Fruit fly (Drosophila melanogaster) ovary, adult (tissue): ENCODE data around the gene CG4045.

ENCODE experiments used
- CG17801 ChIP-seq: fragments of 200-800 bp; optimal IDR thresholded peaks from 2 replicates; lab custom pipeline; 2019; ENCODE audit warnings: missing biosample characterization, mild to moderate bottlenecking, missing genetic modification characterization, moderate library complexity; ENCODE audit not compliant: partially characterized antibody

Gene CG4045

DNA sequence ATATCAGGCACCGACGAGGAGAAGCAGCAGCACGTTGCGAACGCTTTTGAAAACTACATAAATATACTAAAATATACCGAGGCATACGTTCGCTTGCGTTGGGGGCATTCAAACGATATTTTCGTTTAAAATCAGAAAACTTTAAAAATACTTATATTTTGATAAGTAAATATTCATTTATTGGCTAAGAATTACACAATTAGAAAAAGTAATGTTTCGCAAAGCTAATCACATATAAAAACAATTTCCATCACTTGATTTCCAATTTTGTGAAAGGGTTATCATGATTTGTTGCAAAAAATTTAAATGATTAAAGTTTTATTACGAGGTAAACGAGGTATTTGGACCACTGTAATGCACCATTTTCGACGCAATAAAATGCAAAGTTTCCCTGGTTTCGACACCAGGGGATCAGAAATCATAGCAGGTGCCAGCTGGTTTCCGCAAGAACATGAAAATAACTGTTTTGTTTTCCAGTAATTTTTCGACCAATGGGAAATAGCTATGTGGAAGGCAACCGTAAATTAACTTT is at the start of gene CG4045:
TSS of gene CG4045 (minus strand) at position 55 of the 532 bp plus-strand sequence.
- TF ChIP-seq CG17801 (GFP tag; lab: Kevin White, UChicago), result peak; percentile 77

DNA sequence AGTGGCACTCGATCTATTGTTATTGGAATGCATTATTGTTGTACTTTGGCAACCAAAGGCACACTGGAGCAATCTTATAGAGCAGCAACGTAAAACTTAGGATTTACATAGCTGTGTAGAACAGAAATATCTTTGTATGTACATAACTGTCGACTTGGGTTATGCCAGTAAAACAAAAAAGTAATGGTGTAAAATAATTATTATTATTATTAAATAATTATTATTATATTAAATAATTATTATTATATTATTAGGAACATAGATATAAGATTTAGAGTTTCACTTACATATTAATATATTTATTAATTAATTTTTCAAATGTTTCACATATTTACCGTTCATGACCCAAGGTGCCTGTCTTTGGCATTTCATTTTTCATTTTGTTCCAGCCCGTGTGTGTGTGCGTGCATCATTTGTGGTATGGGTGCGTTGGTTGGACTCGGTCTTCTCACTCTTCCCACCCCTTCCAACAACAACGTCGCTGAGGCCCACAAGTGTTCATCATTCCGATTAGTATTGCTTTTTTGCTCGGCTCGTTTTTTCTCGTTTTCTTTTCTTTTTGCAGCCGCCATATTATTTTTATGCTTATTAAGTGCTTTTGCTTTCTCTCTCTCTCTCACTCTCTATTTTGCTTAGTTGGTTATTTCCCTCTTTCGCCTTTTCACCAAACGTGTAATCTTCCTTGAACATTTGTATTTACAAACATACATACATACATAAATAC is 48.4 kb upstream of the CG4045 start:
- peak; percentile 82 for TF ChIP-seq CG17801 (GFP tag; lab: Kevin White, UChicago)

DNA sequence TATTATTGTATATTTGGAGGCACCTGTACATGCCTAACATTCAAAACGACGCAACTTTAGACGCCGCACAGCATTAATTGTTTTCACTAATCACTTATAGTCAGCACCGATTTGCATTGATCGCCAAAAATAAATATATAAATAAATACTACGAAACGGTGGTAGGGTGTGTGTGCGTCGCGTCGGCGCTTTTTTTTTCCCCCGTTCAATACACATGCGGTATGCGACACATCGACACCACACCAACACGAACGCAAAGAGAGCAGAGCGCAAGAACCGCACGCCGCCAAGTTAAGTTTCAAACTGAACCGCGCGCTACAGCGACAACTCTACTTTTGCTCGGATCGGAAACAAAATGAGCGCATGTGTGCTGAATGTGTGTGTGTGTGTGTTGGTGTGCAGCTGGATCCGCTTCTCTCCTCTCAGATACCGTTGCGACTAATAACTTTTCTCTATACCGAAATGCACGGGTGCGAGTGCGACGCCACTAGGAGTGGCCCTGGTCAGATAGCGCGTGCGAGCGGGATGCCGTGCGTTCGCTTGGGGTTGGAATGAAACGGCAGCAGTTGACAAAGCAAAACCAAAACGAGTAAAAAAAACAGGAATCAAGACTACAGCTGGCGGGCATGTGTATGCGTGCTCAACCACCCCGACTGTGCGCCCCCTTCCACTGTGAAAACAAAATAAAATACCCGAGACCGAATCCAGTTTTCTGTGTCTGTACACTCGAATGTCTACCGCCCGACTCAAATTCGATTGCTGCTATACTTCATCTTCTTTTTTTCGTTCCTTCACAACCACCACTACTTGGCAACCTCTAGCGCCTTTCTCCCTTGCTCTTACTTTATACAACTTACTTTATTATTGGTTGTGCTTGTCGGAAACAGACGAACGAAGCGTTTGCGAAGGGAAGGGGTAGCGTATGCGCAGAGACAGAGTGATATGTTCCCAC is 47.6 kb upstream of the CG4045 start, which contains the start of gene ph-d:
TSS of gene ph-d (minus strand) at position 274 of the 952 bp plus-strand sequence.
- TF ChIP-seq CG17801 (GFP tag; lab: Kevin White, UChicago), result peak; percentile 95

DNA sequence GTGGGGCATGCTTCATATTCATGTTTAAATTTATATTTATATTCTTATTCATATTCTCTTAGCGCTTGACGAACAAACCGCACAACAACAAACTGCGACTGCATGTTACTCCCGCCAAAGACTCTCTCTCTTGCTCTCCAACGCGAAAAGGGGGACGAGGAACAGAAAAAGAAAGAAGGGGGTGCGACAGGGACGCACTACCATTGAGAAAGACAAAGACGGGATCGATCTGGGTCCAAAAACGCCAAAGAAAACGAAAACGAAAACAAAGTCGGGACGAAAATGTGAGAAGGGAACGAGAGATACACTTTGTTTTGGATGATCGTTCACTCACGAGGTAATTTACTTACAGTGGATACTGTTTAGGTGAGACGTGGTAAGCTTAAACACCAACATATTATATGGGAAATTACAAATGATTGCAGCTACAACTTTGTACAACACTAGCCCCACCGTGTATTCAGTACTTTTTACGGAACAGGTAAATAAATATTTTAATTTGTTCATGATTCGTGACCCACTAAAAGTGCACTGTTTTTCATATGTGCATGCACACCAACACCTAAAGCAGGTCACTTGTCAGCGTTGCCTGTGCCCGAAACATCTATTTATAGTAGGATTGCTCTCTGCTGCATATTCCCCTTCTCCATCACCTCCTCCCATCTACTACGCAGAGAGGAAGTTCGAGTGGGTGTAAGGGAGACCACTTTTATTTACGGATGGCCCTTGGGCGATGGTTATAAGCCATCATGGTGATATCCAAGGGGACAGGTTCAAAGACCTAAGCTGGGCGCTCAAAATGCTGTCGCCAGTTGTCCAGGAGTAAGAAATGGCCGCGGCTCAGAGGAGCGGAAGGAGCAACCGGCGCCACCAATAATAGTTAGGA is 46.3 kb upstream of the CG4045 start:
- peak; percentile 49 for TF ChIP-seq CG17801 (GFP tag; lab: Kevin White, UChicago)

DNA sequence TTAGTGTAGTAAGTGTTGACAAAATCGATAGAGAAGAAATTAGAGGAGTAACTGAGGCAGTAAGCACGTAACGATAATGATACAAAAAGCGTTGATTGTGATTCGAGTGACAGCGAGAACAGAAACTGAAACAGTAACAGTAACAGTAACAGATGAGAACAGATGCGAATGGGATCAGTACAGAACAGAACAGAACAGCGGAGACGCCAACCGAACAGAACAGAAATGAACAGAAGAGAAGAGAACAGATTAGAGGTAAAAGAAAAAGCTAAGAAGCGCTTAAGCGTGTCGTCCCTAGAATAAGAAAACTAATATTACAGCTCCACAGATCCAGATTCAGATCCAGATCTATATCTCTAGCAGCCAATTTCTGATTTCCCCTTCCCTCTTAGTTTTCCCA is 37.0 kb upstream of the CG4045 start:
- no peak for TF ChIP-seq CG17801 (GFP tag; lab: Kevin White, UChicago)

DNA sequence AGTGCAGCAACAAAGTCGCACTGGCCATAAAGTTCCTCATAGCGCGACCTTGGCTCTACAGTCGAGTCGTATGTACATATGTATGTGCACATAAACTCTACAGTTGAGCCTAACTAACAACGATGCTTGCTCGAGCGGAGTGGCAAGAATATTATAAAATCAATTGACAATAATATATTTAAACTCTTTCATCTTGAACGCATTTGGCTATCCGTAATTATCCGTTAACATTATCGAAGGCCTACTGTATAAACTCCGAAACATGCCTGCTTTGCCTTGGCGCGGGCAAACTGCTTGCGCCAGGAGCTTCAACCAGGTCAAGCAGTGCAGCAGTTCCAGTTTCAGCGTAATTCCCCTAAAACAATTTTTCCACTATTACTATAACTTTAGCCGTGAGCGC is 32.9 kb upstream of the CG4045 start:
- peak; percentile 15 for TF ChIP-seq CG17801 (GFP tag; lab: Kevin White, UChicago)

DNA sequence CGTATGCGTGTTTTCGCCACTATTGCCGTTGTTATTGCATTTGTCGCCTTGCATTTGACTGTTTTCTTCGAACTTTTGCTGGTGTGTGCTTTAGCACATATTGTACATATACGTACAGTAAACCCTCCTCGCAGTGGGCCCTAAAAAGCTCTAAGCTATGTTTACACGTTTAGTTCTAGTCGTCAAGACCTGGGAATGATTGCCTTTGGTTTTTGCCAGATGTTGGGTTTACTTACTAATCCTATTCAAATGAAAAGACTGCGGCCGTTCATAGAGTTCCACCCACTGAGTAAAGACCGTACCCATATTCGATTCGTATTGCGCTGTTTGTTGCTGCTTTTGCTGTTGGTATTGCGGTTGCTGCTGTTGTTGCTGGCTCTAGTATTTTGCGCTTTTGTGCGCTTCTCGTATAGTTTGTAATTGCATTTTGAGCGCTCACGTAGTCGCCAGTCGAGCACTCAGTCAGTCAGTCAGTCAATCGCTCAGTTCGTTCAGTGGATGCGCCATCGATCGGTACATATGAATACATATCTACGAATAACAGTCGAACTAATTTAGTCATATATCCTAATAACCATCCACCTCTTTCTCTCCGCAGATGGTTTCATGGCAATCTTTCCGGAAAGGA is 32.2 kb upstream of the CG4045 start:
- peak; percentile 90 for TF ChIP-seq CG17801 (GFP tag; lab: Kevin White, UChicago)

DNA sequence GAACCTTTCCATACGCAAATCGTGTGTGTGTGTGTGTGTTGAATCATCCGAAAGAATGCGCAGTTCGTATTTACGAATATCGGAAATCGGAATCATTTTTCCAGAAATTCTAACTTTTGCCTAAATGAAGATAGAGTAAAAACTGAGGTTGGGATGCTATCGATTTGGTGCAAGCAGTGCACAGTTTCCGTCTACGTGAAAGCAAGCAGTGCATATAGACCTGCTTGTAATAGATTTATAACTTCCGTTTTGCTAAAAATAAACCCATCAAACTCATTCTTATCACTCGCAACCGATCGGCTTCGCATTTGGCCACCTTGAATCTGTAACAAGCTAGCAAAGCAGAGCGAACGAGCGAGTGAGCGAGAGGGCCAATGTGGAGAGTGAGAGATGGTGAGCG is 30.7 kb upstream of the CG4045 start:
- TF ChIP-seq CG17801 (GFP tag; lab: Kevin White, UChicago), result no peak

DNA sequence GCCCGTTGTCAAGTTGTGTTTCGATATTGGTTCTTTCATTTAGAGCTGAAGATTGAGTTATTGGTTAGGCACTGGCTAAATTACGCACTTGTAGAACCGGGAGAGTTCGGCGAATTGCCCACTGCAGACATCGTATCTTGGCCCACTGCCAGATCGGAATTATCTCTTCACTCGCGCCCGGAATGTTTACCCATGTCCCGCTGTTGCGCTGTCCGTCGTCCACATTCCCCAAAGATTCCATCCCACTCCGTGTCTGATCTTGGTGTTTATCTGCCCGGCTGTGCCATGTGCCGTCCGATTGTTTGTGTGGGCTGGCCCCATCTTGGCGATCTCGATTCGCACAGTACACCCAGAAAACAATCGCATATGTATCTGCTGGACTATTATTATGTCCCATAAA is 28.7 kb upstream of the CG4045 start:
- TF ChIP-seq CG17801 (GFP tag; lab: Kevin White, UChicago), result no peak

DNA sequence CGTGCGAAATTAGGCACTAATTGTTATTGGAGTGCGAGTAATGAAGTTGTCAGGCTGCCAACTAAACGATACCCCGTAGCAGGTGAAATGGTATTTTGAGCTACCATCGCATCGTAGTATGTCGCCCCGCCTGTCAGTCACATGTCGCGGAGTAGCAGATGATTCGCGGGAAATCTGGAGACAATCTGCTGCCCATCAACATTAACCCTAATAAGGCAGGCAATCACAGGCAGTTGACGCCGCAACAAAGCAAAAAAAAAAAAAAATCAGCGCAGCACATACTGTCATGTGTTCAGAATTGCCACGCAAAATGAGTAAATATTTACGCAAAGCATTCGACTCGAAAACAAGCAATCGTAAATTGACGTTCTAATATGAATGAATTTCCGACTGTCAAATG is 28.2 kb upstream of the CG4045 start:
- TF ChIP-seq CG17801 (GFP tag; lab: Kevin White, UChicago), result no peak

DNA sequence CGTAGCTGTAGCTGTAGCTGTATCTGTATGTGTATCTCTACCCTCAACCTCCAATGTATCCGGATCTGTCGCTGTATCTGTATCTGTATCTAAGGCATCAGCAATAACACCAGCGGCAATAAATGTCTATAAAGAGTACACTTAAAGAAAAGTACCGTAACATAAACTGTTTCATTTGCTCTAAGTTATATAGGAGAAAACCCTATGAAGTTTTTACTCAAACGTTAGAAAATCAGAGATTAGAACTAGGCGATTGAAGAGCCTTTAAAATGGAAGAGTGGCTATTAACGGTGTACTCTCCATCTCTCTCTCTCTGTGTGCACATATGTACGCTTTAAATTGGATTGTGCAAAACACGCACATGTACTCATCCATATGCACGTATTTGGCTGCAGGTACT is 22.6 kb upstream of the CG4045 start:
- TF ChIP-seq CG17801 (GFP tag; lab: Kevin White, UChicago), result no peak

DNA sequence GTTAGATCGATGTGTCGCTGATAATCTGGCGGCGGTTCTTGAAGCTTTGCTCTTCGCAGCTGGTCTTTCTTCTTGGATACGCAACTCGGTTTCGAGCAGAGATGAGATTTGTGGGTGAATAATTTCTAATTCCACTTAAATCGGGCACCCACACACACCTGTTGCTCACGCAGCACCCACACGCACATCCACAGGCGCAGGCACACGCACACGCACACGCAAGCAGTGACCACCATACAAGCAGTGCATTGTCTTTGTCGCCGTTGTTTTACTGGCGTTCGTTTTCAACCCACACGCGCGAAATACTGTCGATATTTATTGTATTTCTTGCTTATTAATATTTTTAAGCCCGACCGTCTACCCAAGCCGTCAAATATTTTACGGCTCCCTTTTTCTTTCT is 20.6 kb upstream of the CG4045 start:
- no peak for TF ChIP-seq CG17801 (GFP tag; lab: Kevin White, UChicago)

DNA sequence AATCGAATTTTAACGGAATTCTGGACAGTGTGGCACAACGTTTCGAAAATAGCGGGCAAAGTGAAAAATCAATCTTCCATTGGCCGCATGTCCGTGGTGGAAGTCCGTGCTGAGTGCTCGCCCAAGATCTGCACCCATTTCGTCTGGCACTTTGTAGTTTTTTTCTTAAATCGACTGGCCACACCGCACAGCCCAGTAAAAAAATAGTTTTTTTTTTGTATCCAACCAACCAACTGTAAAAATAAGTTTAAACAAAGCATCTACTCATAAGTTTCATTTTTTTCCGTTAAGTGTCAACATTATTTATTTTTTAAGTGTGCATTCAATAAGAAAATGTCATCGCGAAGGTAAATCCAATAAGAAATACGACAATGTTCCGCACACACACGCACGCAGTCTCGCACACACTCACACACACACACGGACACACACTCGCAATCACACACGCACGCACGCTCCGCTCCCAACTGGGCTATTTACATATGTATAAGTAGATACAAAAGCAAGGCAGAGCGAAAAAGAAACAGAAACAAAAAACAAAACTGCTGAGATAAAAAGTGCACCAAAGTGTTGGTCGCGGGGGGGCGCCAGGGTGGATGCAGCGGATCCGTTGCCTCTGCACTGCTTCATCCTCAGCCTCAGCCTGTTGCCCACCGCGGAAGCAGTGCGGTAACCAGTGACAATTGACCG is 18.5 kb upstream of the CG4045 start, which contains the start of gene csw:
TSS of gene csw (plus strand) at position 163 of the 690 bp plus-strand sequence.
- TF ChIP-seq CG17801 (GFP tag; lab: Kevin White, UChicago), result peak; percentile 93
